Worm (Caenorhabditis elegans) whole organism, L1 larva: ENCODE results near the gene ZK1320.13.

Experiments
- C04F5.9 ChIP-seq: sonication (generic microtip); optimal IDR thresholded peaks from 2 replicates; lab custom pipeline; 2016; ENCODE audit warnings: missing genetic modification characterization, missing compliant biosample characterization
- C16A3.4 ChIP-seq: fragments of 150-350 bp; optimal IDR thresholded peaks from 2 replicates; lab custom pipeline; 2014; ENCODE audit warnings: missing biosample characterization, missing genetic modification characterization
- aha-1 ChIP-seq: fragments of 150-350 bp; optimal IDR thresholded peaks from 2 replicates; lab custom pipeline; 2014; ENCODE audit warnings: missing biosample characterization, missing genetic modification characterization
- alr-1 ChIP-seq: fragments of 200-800 bp; sonication (Bioruptor generic); optimal IDR thresholded peaks from 2 replicates; lab custom pipeline; 2018; ENCODE audit warnings: borderline replicate concordance, mild to moderate bottlenecking, missing genetic modification characterization, missing compliant biosample characterization
- aly-2 ChIP-seq: fragments of 150-350 bp; optimal IDR thresholded peaks from 2 replicates; lab custom pipeline; 2014; ENCODE audit warnings: missing biosample characterization, missing genetic modification characterization
- ceh-63 ChIP-seq: fragments of 200-800 bp; sonication (Bioruptor generic); optimal IDR thresholded peaks from 2 replicates; lab custom pipeline; 2018; ENCODE audit warnings: mild to moderate bottlenecking, missing genetic modification characterization, missing compliant biosample characterization
- ceh-8 ChIP-seq: fragments of 200-800 bp; sonication (Bioruptor generic); optimal IDR thresholded peaks from 2 replicates; lab custom pipeline; 2018; ENCODE audit warnings: mild to moderate bottlenecking, missing genetic modification characterization, moderate library complexity, missing compliant biosample characterization
- ceh-82 ChIP-seq, 3 experiments: fragments of 150-350 bp in 1 of 3; sonication (generic microtip) in 2 of 3; optimal IDR thresholded peaks; 2 replicates each; lab custom pipeline; 2014 to 2017; ENCODE audit warnings: missing biosample characterization in 3 of 3, missing genetic modification characterization in 3 of 3
- ces-1 ChIP-seq: fragments of 150-350 bp; optimal IDR thresholded peaks from 2 replicates; lab custom pipeline; 2014; ENCODE audit warnings: missing biosample characterization, missing genetic modification reagents, missing genetic modification characterization
- dsc-1 ChIP-seq: sonication (generic microtip); optimal IDR thresholded peaks from 2 replicates; lab custom pipeline; 2016; ENCODE audit warnings: mild to moderate bottlenecking, missing genetic modification characterization, missing compliant biosample characterization
- efl-1 ChIP-seq, 4 experiments: fragments of 150-350 bp; optimal IDR thresholded peaks in 3 of 4; peaks in 1 of 4; 1 replicate in 1 of 4; 2 replicates in 3 of 4; lab custom pipeline; 2014; ENCODE audit warnings: missing biosample characterization in 2 of 4, missing genetic modification characterization in 2 of 4, missing genetic modification reagents in 2 of 4
- egl-13 ChIP-seq: sonication (generic microtip); optimal IDR thresholded peaks from 2 replicates; lab custom pipeline; 2016; ENCODE audit warnings: missing genotype, missing genetic modification reagents, missing genetic modification characterization, missing compliant biosample characterization
- egl-27 ChIP-seq, 2 experiments: fragments of 150-350 bp in 1 of 2; sonication (generic microtip); optimal IDR thresholded peaks; 3 replicates each; lab custom pipeline; 2017 to 2018; ENCODE audit warnings: missing biosample characterization in 2 of 2, missing genetic modification characterization in 2 of 2, missing genetic modification reagents in 2 of 2
- elt-2 ChIP-seq: sonication (generic microtip); optimal IDR thresholded peaks from 2 replicates; lab custom pipeline; 2016; ENCODE audit warnings: missing genetic modification characterization, mild to moderate bottlenecking, inconsistent platforms, missing compliant biosample characterization, missing genetic modification reagents
- fkh-4 ChIP-seq: sonication (generic microtip); optimal IDR thresholded peaks from 2 replicates; lab custom pipeline; 2016; ENCODE audit warnings: missing compliant biosample characterization, missing genetic modification characterization, borderline replicate concordance
- fkh-8 ChIP-seq: sonication (generic microtip); optimal IDR thresholded peaks from 2 replicates; lab custom pipeline; 2016; ENCODE audit warnings: mild to moderate bottlenecking, missing genetic modification characterization, missing compliant biosample characterization
- fos-1 ChIP-seq: fragments of 150-350 bp; optimal IDR thresholded peaks from 2 replicates; lab custom pipeline; 2014; ENCODE audit warnings: missing biosample characterization, missing genetic modification characterization
- hlh-4 ChIP-seq: sonication (generic microtip); optimal IDR thresholded peaks from 2 replicates; lab custom pipeline; 2016; ENCODE audit warnings: mild to moderate bottlenecking, missing genetic modification characterization, missing compliant biosample characterization
- isw-1 ChIP-seq: fragments of 200-800 bp; sonication (Bioruptor generic); IDR thresholded peaks from 2 replicates; pipeline ENCODE4 v1.3.6; 2022; ENCODE audit warnings: missing genetic modification characterization, missing compliant biosample characterization
- lin-14 ChIP-seq: fragments of 200-800 bp; sonication (Bioruptor generic); optimal IDR thresholded peaks from 2 replicates; lab custom pipeline; 2018; ENCODE audit warnings: mild to moderate bottlenecking, missing genetic modification characterization, moderate library complexity, missing compliant biosample characterization
- lin-15B ChIP-seq: fragments of 150-350 bp; sonication (generic microtip); optimal IDR thresholded peaks from 3 replicates; lab custom pipeline; 2014; ENCODE audit warnings: missing biosample characterization, missing genetic modification characterization
- lin-39 ChIP-seq: fragments of 150-350 bp; optimal IDR thresholded peaks from 2 replicates; lab custom pipeline; 2014; ENCODE audit warnings: missing biosample characterization, missing genetic modification reagents, missing genetic modification characterization
- lsy-2 ChIP-seq, 2 experiments: fragments of 150-350 bp; optimal IDR thresholded peaks; 2 replicates each; lab custom pipeline; 2014; ENCODE audit warnings: missing biosample characterization in 2 of 2, missing genetic modification characterization in 2 of 2
- mab-9 ChIP-seq: fragments of 200-800 bp; sonication (Bioruptor generic); IDR thresholded peaks from 2 replicates; pipeline ENCODE4 v1.3.6; 2022; ENCODE audit warnings: missing genetic modification reagents, missing genetic modification characterization, missing compliant biosample characterization
- mdl-1 ChIP-seq, 2 experiments: fragments of 150-350 bp; optimal IDR thresholded peaks; 2 replicates each; lab custom pipeline; 2014 to 2017; ENCODE audit warnings: missing biosample characterization in 2 of 2, missing genetic modification characterization in 2 of 2, inconsistent platforms in 1 of 2
- mef-2 ChIP-seq: fragments of 150-350 bp; optimal IDR thresholded peaks from 2 replicates; lab custom pipeline; 2014; ENCODE audit warnings: missing biosample characterization, missing genetic modification characterization
- nhr-12 ChIP-seq: sonication (generic microtip); optimal IDR thresholded peaks from 2 replicates; lab custom pipeline; 2017; ENCODE audit warnings: missing biosample characterization, missing genetic modification characterization
- nhr-19 ChIP-seq: fragments of 200-800 bp; sonication (Bioruptor generic); conservative IDR thresholded peaks from 2 replicates; pipeline ENCODE4 v1.3.6; 2022; ENCODE audit warnings: missing genetic modification characterization, missing compliant biosample characterization
- nhr-20 ChIP-seq: sonication (generic microtip); optimal IDR thresholded peaks from 2 replicates; lab custom pipeline; 2016; ENCODE audit warnings: mild to moderate bottlenecking, missing genetic modification characterization, missing compliant biosample characterization
- nhr-28 ChIP-seq: fragments of 150-350 bp; optimal IDR thresholded peaks from 2 replicates; lab custom pipeline; 2014; ENCODE audit warnings: missing biosample characterization, missing genetic modification characterization
- nhr-71 ChIP-seq: sonication (generic microtip); optimal IDR thresholded peaks from 2 replicates; lab custom pipeline; 2016; ENCODE audit warnings: mild to moderate bottlenecking, missing genetic modification characterization, moderate library complexity, missing compliant biosample characterization
- nhr-76 ChIP-seq: sonication (generic microtip); optimal IDR thresholded peaks from 2 replicates; lab custom pipeline; 2017; ENCODE audit warnings: missing biosample characterization, missing genetic modification characterization
- nhr-77 ChIP-seq: fragments of 150-350 bp; optimal IDR thresholded peaks from 2 replicates; lab custom pipeline; 2014; ENCODE audit warnings: missing biosample characterization, missing genetic modification characterization
- nhr-84 ChIP-seq: sonication (generic microtip); optimal IDR thresholded peaks from 2 replicates; lab custom pipeline; 2017; ENCODE audit warnings: missing biosample characterization, missing genetic modification characterization
- nhr-85 ChIP-seq: sonication (generic microtip); peaks from one replicate; lab custom pipeline; 2016; ENCODE audit warnings: missing genetic modification characterization, inconsistent platforms, missing compliant biosample characterization
- nhr-90 ChIP-seq: sonication (generic microtip); optimal IDR thresholded peaks from 2 replicates; lab custom pipeline; 2016; ENCODE audit warnings: mild to moderate bottlenecking, missing genetic modification characterization, missing compliant biosample characterization; ENCODE audit not compliant: poor library complexity
- pag-3 ChIP-seq: sonication (generic microtip); optimal IDR thresholded peaks from 2 replicates; lab custom pipeline; 2017; ENCODE audit warnings: missing genetic modification characterization, mild to moderate bottlenecking, missing compliant biosample characterization, antibody characterized with exemption, borderline replicate concordance; ENCODE audit not compliant: insufficient read depth
- pax-3 ChIP-seq: fragments of 200-800 bp; sonication (Bioruptor generic); optimal IDR thresholded peaks from 2 replicates; lab custom pipeline; 2018; ENCODE audit warnings: mild to moderate bottlenecking, missing genetic modification characterization, moderate library complexity, missing compliant biosample characterization
- rnt-1 ChIP-seq: sonication (generic microtip); optimal IDR thresholded peaks from 2 replicates; lab custom pipeline; 2016; ENCODE audit warnings: mild to moderate bottlenecking, missing genetic modification characterization, moderate library complexity, missing compliant biosample characterization
- skn-1 ChIP-seq: fragments of 150-350 bp; optimal IDR thresholded peaks from 2 replicates; lab custom pipeline; 2014; ENCODE audit warnings: missing biosample characterization, missing genetic modification characterization
- snu-23 ChIP-seq: sonication (generic microtip); optimal IDR thresholded peaks from 2 replicates; lab custom pipeline; 2016; ENCODE audit warnings: missing genetic modification characterization, missing compliant biosample characterization
- sox-4 ChIP-seq: sonication (generic microtip); optimal IDR thresholded peaks from 2 replicates; lab custom pipeline; 2016; ENCODE audit warnings: missing genetic modification characterization, missing compliant biosample characterization
- sptf-1 ChIP-seq: fragments of 150-350 bp; optimal IDR thresholded peaks from 2 replicates; lab custom pipeline; 2014; ENCODE audit warnings: missing biosample characterization, missing genetic modification characterization
- sup-37 ChIP-seq: fragments of 200-800 bp; sonication (Bioruptor generic); optimal IDR thresholded peaks from 2 replicates; lab custom pipeline; 2018; ENCODE audit warnings: mild to moderate bottlenecking, missing genetic modification characterization, missing compliant biosample characterization
- tbx-2 ChIP-seq: sonication (generic microtip); optimal IDR thresholded peaks from 2 replicates; lab custom pipeline; 2016; ENCODE audit warnings: missing genetic modification characterization, missing compliant biosample characterization
- tlp-1 ChIP-seq: fragments of 150-350 bp; optimal IDR thresholded peaks from 2 replicates; lab custom pipeline; 2014; ENCODE audit warnings: missing biosample characterization, missing genetic modification characterization
- unc-130 ChIP-seq: fragments of 150-350 bp; optimal IDR thresholded peaks from 2 replicates; lab custom pipeline; 2017; ENCODE audit warnings: missing biosample characterization, missing genetic modification characterization, inconsistent platforms
- unc-98 ChIP-seq: fragments of 200-800 bp; sonication (Bioruptor generic); IDR thresholded peaks from 2 replicates; pipeline ENCODE4 v1.3.6; 2022; ENCODE audit warnings: missing genetic modification characterization, missing compliant biosample characterization
- ztf-11 ChIP-seq, 2 experiments: sonication (generic microtip); optimal IDR thresholded peaks; 2 replicates each; lab custom pipeline; 2016 to 2017; ENCODE audit warnings: missing genetic modification characterization in 2 of 2, missing biosample characterization in 1 of 2, missing compliant biosample characterization in 1 of 2
- ztf-4 ChIP-seq: fragments of 150-350 bp; optimal IDR thresholded peaks from 2 replicates; lab custom pipeline; 2014; ENCODE audit warnings: missing biosample characterization, missing genetic modification characterization

The ZK1320.13 gene

DNA sequence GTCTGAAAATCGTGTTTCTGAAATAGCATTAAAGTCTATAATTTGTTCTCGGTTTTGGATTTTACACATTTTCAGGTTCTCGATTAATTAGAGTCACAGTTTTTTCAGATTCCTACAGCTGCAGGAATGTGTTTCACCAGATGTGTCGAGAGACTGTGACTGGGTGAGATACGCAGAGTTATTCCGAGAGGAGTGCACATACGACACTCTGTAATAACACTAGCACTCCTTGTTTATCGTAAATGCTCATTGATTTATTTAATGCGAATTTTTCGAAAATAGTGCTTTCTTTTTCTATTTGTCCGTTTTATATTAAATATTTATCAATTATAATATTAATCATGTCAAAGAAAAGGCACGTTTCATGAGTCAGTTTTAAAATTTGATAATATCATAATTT is 13.2 kb upstream of the ZK1320.13 start, which contains the start of gene ZK1320.11:
Gene ZK1320.11, plus strand, starts transcription at position 243 of the 400 bp plus-strand sequence.
- TF ChIP-seq ceh-82 (tag; optimal IDR thresholded peaks at IDR 0.05; lab: Kevin White, UChicago) (peak in 1 of 3 experiments; percentile 9), nhr-71 (tag; lab: Kevin White, UChicago) (peak; percentile 25), aly-2 (no peak), efl-1 (optimal IDR thresholded peaks at IDR 0.05; lab: Kevin White, UChicago) (peak; percentile 21 to 27), efl-1 (GFP tag; optimal IDR thresholded peaks at IDR 0.05 in 1 of 2; lab: Kevin White, UChicago) (no peak), lsy-2 (tag; optimal IDR thresholded peaks at IDR 0.05; lab: Kevin White, UChicago) (peak in 1 of 2 experiments; percentile 58), isw-1 (GFP tag; lab: Robert Waterston, UW) (no peak), lin-14 (peak; percentile 5), hlh-4 (peak; percentile 22)

DNA sequence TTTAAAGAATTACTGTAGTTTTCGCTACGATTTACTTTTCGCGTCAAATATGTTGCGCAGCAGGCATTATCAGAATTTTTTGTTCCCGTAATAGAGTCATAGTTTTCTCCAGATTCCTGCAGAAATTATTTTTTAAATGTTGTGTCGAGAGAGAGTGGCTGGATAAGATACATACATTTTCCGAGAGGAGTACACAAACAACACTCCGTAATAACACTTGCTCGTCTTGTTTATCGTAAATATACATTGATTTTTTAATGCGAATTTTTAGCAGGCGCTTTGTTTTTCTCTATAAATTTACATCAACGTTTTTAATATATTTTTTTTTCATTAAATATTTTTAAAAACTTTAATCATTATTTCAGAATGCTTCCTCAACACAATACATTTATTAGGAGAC is 11.6 kb upstream of the ZK1320.13 start, which contains the start of gene taf-8:
Gene taf-8, plus strand, starts transcription at position 360 of the 400 bp plus-strand sequence.
- TF ChIP-seq lin-39 (peak; percentile 57), fkh-4 (tag; lab: Kevin White, UChicago) (no peak), ztf-11 (tag; optimal IDR thresholded peaks at IDR 0.05; lab: Kevin White, UChicago) (peak in 1 of 2 experiments; percentile 34), lin-14 (peak; percentile 71), nhr-20 (tag; lab: Kevin White, UChicago) (peak; percentile 79), unc-98 (GFP tag; lab: Robert Waterston, UW) (no peak), sptf-1 (tag; lab: Kevin White, UChicago) (no peak), nhr-90 (tag; lab: Kevin White, UChicago) (peak; percentile 50), mdl-1 (tag; optimal IDR thresholded peaks at IDR 0.05; lab: Kevin White, UChicago) (no peak), nhr-85 (tag; lab: Kevin White, UChicago) (peak; percentile 84), C16A3.4 (tag; lab: Kevin White, UChicago) (peak; percentile 69), snu-23 (GFP tag; lab: Kevin White, UChicago) (peak; percentile 78), alr-1 (no peak), pax-3 (no peak), sup-37 (GFP tag; lab: Kevin White, UChicago) (no peak), egl-27 (tag; optimal IDR thresholded peaks at IDR 0.05; lab: Kevin White, UChicago) (no peak), mab-9 (GFP tag; lab: Robert Waterston, UW) (no peak), ceh-82 (tag; optimal IDR thresholded peaks at IDR 0.05; lab: Kevin White, UChicago) (peak; percentile 9 to 69 (median 62)), tlp-1 (no peak), fkh-8 (peak; percentile 54), egl-13 (tag; lab: Kevin White, UChicago) (peak; percentile 8), lin-15B (tag; lab: Kevin White, UChicago) (peak; percentile 24), nhr-19 (peak; percentile 74), ceh-8 (GFP tag; lab: Kevin White, UChicago) (no peak), fos-1 (tag; lab: Kevin White, UChicago) (peak; percentile 37), hlh-4 (no peak), nhr-77 (tag; lab: Kevin White, UChicago) (peak; percentile 22), ceh-63 (GFP tag; lab: Kevin White, UChicago) (no peak), nhr-76 (no peak), mef-2 (tag; lab: Kevin White, UChicago) (no peak), elt-2 (no peak), rnt-1 (tag; lab: Kevin White, UChicago) (peak; percentile 62), ztf-4 (tag; lab: Kevin White, UChicago) (no peak), C04F5.9 (tag; lab: Kevin White, UChicago) (no peak), ces-1 (no peak), pag-3 (tag; lab: Kevin White, UChicago) (no peak), tbx-2 (peak; percentile 71), lsy-2 (tag; optimal IDR thresholded peaks at IDR 0.05; lab: Kevin White, UChicago) (peak; percentile 82 to 83), nhr-12 (tag; lab: Kevin White, UChicago) (no peak), aha-1 (no peak), unc-130 (tag; lab: Kevin White, UChicago) (peak; percentile 23), nhr-84 (tag; lab: Kevin White, UChicago) (no peak), dsc-1 (tag; lab: Kevin White, UChicago) (peak; percentile 52), sox-4 (tag; lab: Kevin White, UChicago) (no peak), nhr-28 (tag; lab: Kevin White, UChicago) (no peak), isw-1 (GFP tag; lab: Robert Waterston, UW) (peak; percentile 33), skn-1 (tag; lab: Kevin White, UChicago) (peak; percentile 13)
